Worm (Caenorhabditis elegans) whole organism, midembryonic: Measurements from ENCODE around the gene F10D7.3.

Experiments used
- T22C8.4 ChIP-seq: fragments of 200-800 bp; sonication (Bioruptor generic); IDR thresholded peaks from 2 replicates; pipeline ENCODE4 v1.3.6; 2022; ENCODE audit warnings: missing genetic modification characterization, missing compliant biosample characterization
- cog-1 ChIP-seq: sonication (generic microtip); optimal IDR thresholded peaks from 2 replicates; lab custom pipeline; 2016; ENCODE audit warnings: missing genetic modification characterization, missing compliant biosample characterization
- flt-1 ChIP-seq: fragments of 200-800 bp; sonication (Bioruptor generic); IDR thresholded peaks from 2 replicates; pipeline ENCODE4 v1.3.6; 2022; ENCODE audit warnings: missing genetic modification characterization, missing compliant biosample characterization
- klf-2 ChIP-seq: fragments of 200-800 bp; sonication (Bioruptor generic); conservative IDR thresholded peaks from 2 replicates; pipeline ENCODE4 v1.3.6; 2022; ENCODE audit warnings: missing genetic modification reagents, missing genetic modification characterization, missing compliant biosample characterization
- med-1 ChIP-seq: sonication (generic microtip); optimal IDR thresholded peaks from 2 replicates; lab custom pipeline; 2017; ENCODE audit warnings: missing genetic modification characterization, mild to moderate bottlenecking, missing compliant biosample characterization, antibody characterized with exemption, missing genetic modification reagents; ENCODE audit not compliant: insufficient read depth
- ref-1 ChIP-seq: fragments of 200-800 bp; sonication (Bioruptor generic); conservative IDR thresholded peaks from 2 replicates; pipeline ENCODE4 v1.3.6; 2022; ENCODE audit warnings: missing genetic modification reagents, missing genetic modification characterization, missing compliant biosample characterization
- tab-1 ChIP-seq: fragments of 200-800 bp; sonication (Bioruptor generic); IDR thresholded peaks from 2 replicates; pipeline ENCODE4 v1.3.6; 2022; ENCODE audit warnings: missing genetic modification characterization, missing compliant biosample characterization
- ztf-23 ChIP-seq: fragments of 200-800 bp; sonication (Bioruptor generic); IDR thresholded peaks from 2 replicates; pipeline ENCODE4 v1.3.6; 2022; ENCODE audit warnings: missing genetic modification reagents, missing genetic modification characterization, missing compliant biosample characterization
- ztf-29 ChIP-seq: fragments of 200-800 bp; sonication (Bioruptor generic); IDR thresholded peaks from 2 replicates; pipeline ENCODE4 v1.3.6; 2022; ENCODE audit warnings: missing genetic modification reagents, missing genetic modification characterization, missing compliant biosample characterization

F10D7.3 gene

DNA sequence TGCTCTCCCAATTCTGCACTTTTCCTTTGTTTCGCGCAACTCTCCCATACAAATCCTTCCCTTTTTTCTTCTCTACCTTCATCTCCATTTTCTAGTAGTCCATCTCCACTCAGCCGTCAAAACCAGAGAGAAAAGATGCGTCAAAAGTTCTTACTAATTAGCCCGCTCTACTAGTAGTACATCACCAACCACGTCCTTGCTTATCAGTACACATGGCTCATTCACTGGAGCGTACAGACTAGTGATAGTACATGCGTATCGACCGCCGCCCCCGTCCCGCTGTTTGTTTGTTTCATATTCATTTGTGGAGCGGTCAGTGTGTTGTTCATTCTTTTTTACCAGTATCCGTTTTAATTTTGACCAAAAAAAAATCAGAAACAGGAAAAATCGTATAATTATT lies 45.4 kb downstream of the F10D7.3 start:
- no peak for TF ChIP-seq ztf-23 (GFP tag; lab: Robert Waterston, UW)
- TF ChIP-seq ztf-29 (GFP tag; lab: Robert Waterston, UW) = no peak
- no peak for TF ChIP-seq tab-1
- no peak for TF ChIP-seq klf-2
- TF ChIP-seq med-1 = no peak
- TF ChIP-seq T22C8.4 (GFP tag; lab: Robert Waterston, UW) = no peak
- no peak for TF ChIP-seq flt-1 (GFP tag; lab: Robert Waterston, UW)
- no peak for TF ChIP-seq cog-1 (tag; lab: Kevin White, UChicago)
- TF ChIP-seq ref-1 (GFP tag; lab: Robert Waterston, UW) = no peak

DNA sequence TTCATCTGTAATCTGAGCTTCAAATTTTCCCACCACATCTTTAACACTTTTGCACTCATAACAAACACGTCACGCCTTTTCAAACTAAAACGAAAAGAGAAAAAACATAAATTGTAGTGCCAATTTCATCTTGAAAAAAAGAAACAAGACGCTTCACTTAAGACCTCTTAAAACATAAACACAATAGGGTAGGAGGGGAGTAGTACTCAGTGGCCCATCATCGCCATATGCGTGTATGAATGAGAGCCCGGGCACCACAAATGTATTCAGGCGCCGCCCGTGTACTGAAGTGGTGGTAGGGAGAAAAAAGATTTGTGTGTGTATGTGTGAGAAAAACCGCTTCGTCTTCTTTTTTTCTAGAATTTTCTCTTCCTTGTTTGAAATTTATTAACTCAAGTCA lies 47.2 kb downstream of the F10D7.3 start:
- TF ChIP-seq cog-1 (tag; lab: Kevin White, UChicago) = no peak
- TF ChIP-seq ztf-23 (GFP tag; lab: Robert Waterston, UW) = no peak
- no peak for TF ChIP-seq klf-2
- no peak for TF ChIP-seq flt-1 (GFP tag; lab: Robert Waterston, UW)
- TF ChIP-seq ztf-29 (GFP tag; lab: Robert Waterston, UW) = no peak
- TF ChIP-seq med-1 = no peak
- TF ChIP-seq ref-1 (GFP tag; lab: Robert Waterston, UW) = no peak
- no peak for TF ChIP-seq tab-1
- TF ChIP-seq T22C8.4 (GFP tag; lab: Robert Waterston, UW) = no peak

DNA sequence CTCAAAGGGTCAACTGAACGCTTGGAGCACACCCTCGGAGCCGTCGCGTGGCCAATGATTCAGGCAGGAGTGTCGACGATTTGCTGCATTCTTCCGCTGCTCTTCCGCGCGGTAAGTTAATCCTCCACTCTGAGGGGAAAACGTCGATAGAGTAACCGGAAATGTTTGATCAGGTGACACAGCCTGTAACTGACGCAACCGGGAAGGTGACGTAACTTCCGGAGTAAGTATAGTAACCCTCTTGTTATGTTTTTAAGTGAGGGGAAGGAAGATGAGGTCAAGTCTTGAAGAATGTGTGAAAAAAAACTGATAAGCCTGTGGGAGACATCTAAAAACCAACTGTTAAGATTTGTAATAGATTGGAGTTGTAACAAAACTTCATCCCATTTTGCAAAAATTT lies 49.5 kb downstream of the F10D7.3 start:
- no peak for TF ChIP-seq ztf-29 (GFP tag; lab: Robert Waterston, UW)
